Fruit fly (Drosophila melanogaster) ovary, adult (tissue): ENCODE results near the gene Gbeta13F.
A peak's percentile ranks its signal among the peaks of the same experiment; 100 is the strongest.

Experiments
- CG17801 ChIP-seq: fragments of 200-800 bp; optimal IDR thresholded peaks from 2 replicates; lab custom pipeline; 2019; ENCODE audit warnings: missing biosample characterization, mild to moderate bottlenecking, missing genetic modification characterization, moderate library complexity; ENCODE audit not compliant: partially characterized antibody

Gene Gbeta13F

DNA sequence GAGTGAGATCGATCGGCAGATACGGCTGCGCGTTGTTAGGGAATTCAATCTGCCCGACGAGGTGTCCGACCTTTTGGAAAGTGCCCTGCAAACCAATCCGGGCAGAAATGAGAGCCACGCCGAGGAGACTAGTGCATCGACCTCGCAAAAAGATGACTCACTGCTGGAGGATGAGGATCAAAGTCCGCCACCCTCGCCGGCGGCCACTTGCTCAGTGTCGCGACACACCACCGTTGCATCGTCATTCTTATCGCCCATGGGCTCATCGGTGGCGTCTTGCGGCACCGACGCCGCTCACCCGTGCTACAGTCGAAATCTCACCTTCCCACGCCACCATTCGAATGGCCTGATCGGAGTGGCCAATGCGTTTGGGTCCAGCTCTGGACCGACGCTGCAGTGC, 14.5 kb downstream of the Gbeta13F start:
- no peak for TF ChIP-seq CG17801 (GFP tag; lab: Kevin White, UChicago)

DNA sequence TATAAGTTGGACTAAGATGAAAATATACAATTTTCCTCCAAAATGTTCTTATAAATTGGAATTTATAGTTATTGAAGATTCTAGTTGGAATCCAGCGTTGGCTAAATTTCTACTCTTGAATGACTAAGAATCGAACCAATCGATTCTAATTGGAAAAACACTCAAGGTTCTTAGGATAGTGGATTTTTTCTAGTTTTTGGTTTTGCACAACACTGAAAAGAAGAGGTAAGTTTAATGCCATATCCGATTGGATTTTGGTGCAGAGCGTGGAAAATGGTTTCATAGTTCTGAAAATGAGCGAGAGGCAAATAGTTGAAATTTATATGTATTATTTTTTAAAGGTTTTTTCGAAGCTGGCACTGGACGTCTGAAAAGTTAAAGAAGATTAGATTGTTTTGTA, 15.7 kb downstream of the Gbeta13F start:
- TF ChIP-seq CG17801 (GFP tag; lab: Kevin White, UChicago): no peak

DNA sequence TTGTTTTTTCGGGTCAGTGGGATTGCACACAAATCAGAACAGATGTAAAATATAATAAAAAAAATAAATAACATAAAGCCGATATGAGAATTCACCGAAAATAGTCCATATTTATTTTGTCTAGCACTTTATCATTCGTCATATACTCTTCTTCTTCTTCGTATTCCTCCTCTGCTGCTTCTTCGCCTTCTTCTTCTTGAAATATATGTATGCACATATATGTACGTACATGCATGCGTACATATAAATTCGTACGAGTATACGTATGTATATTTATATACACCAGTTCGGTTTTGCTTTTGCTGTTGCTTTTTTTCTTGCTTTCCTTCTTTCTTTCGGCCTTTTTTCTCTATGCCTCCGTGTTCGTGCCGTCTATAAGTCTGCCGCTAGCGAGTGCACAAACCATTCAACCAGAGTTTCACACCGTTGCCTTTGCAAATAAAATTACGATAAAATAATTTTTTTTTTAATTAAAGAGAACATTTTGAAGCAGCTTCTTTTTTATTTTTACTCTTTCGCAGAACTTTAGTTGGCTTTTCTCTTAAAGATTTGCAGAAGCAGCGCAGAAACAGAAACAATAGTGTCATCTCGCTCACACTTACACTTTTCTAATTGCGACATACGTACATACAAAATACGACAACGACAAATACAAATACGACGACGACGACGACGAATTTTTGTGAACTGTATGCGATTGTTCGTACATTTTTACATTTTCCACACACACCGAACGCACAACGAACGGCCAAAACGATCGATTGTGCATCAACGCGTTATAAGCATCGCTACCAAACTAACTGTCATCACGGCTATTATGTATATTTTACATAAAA, 26.7 kb downstream of the Gbeta13F start:
- peak; percentile 98 for TF ChIP-seq CG17801 (GFP tag; lab: Kevin White, UChicago)

DNA sequence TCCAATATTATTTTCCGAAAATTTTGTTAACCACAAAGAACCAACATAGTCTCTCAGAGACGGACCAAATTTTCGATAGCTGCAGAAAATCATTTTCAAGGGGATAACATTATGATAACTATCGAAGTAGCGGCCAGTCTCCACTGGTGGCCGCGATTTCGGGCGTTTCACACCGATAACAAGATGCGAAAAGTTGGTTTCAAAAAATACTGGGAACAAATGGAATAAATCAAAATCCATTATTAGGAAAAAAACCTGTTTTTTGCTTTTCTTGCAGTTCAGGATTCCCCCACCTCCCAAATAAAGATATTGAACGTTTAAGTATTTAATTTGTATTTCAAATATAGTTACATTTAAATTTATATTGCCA, 27.3 kb downstream of the Gbeta13F start, which contains the start of gene tay:
Gene tay (minus strand): TSS at position 65 of the 370 bp plus-strand sequence.
- TF ChIP-seq CG17801 (GFP tag; lab: Kevin White, UChicago): no peak

DNA sequence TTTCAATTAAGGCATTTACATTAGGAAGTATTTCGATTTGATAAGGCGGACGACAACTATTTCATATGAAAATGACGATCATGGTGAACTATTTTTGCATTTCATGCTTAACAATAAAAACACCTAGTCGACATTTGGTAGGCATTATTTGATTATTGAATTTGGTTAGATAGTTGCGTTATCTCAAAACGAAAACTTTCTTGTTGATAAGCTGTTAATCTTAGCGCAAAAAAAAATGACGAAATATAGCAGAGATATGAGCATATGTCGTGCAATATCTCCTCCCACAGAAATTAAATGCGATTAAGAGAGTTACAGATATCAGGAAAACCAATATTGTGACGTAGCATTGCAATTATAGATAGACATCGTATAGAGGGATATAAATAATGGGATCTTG, 28.8 kb downstream of the Gbeta13F start:
- no peak for TF ChIP-seq CG17801 (GFP tag; lab: Kevin White, UChicago)

DNA sequence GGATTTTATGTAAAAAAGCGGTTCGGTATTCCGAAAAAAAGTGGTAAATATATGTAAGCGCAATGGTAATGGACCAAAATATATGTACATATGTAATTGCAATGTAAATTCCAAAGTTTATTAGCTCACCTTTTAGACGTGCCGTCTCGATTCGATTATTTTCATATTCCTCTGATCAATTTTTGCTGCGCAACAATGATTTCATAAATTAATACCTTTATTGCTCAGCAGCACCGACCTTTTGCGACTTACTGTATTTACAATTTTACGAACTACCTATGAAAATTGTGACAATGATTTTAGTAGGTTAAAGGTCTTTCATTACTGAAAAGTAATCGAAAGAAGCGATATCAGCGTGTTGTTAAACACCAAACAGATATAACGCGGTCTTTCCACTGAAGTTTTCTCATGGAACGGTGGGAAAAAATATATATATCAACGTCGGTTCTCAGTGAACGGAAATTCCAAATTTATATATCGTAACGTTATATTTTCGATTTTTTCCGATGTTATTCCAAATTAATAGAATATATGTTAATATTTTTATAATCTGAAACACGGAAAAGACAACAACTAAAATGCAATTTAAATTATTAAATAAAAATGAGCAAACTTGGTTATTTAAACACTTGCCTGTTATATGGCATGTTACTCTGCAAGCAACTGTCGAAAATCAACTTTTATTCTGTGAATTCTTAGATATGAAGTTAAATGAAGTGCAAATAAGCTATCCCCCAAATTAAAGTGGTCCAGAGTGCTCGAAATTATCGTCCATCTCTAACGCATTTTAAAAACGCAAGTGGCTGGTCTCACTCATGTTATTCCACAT, 30.1 kb downstream of the Gbeta13F start, which contains the start of the genes MSBP and CG15916:
Gene MSBP (minus strand): TSS at position 330 of the 829 bp plus-strand sequence.
Gene CG15916 (plus strand): TSS at position 810 of the 829 bp plus-strand sequence.
- TF ChIP-seq CG17801 (GFP tag; lab: Kevin White, UChicago): peak; percentile 8

DNA sequence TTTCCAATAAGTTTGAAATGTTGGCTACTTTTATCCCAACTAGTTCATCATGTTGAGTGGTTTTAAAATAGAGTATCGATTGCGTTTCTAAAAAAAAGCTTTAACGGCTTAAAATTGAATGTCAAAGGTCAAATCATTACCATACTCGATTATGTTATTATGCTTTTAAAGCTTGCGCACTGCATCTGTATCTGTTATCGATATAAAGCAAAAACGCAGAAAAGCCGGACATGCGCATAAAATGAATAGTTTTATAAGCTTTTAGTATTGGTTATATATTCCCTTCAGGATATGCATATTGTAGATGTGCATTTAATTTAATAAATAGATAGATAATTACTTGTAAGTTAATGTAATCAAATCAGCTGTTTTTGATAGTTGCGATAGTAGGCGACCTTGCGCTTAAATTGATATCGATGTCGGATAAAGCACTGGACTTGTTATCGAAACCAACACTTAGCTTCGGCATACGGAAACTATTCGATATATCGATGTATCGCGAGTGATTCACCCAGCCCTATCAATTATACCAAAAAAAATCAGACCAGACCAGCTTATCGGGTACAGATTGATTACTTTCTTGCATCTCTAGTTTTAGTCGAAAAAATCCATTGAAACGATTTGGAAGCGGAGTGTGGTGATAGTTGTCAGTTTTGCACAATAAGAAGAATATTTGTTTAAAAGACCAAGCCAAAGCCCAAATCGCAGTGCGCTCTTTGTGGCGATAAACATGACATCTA, 31.9 kb downstream of the Gbeta13F start, which contains the start of gene shi:
Gene shi (plus strand): TSS at position 511 of the 740 bp plus-strand sequence.
- TF ChIP-seq CG17801 (GFP tag; lab: Kevin White, UChicago): peak; percentile 32

DNA sequence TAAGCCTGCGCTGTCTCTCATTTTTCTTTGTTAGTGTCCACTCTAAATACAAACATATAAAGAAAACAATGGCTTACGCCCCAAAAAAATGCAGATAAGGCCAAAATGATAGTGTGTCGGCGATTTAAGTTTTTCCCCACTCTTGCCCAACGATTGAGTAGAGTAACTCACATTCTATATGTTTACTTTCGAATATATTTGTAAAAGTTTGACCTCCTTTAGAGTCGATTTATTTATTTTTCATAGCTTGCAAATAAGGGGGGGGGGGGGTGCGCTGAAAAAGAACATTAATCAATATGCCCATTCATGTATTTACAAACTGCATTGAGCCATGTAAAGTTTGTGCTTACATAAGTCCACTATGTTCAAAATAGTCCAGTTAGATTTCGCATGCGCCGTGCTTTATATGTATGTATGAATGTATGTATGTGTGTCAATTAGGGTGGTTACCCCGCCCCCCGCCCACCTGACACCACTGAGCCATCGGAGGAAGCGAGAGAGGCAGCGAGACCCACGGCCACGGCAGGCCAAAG, 33.9 kb downstream of the Gbeta13F start:
- no peak for TF ChIP-seq CG17801 (GFP tag; lab: Kevin White, UChicago)

DNA sequence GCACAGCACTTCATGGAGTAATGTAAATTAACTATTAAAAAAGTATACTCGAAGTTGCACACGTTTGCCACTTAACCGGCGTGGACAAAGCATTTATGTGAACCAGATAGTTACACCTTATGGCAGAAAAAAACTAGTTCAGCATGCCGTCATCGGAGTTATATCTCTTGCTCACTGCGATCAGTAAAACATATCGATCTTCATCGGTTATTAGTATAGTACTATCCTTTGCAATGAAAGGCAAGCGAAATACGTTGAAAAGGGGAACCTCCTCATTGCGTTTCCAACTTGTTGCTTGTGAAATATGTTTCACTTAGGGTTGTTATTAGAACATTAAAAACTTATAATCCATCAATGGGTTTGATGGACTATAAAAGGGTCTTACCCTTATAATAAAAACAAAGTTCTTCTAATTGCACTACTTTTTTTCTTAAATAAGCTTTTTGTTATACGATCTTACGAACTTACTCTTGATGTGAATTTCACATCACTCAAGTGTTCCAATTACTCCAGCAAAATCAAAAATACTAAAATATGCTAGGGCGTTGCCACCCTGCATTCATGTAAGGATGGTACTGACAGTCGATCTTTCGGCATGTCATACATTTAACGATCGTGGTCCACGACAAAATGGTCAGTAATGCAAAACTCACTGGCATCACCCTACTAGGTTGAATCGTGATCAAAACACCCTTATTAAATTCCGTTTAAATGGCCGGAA, 49.8 kb downstream of the Gbeta13F start, which contains the start of gene CycD:
Gene CycD (minus strand): TSS at position 113 of the 721 bp plus-strand sequence.
- TF ChIP-seq CG17801 (GFP tag; lab: Kevin White, UChicago): no peak

DNA sequence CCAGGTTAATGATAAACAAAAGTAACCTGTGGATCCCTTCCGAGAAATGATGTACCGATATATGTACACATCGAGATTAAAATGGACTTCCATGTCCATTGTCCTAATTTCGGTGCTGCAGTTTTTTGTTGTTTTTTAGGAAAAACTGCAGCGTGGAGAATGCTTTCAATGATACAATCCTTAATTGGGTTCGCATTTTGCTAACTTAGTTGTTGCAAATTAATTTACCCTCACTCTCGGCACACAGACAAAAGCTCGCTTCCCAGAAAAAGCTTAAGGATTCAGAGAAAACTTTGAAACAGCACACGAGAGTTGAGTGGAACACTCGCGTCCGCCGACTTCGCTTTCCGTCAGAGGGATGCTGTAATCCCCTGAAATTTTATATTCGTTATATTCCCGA, 50.7 kb downstream of the Gbeta13F start, which contains the start of gene Lrp4:
Gene Lrp4 (plus strand): TSS at position 301 of the 400 bp plus-strand sequence.
- TF ChIP-seq CG17801 (GFP tag; lab: Kevin White, UChicago): no peak
